Worm (Caenorhabditis elegans) whole organism, L4/young adult: ENCODE results near the gene C05G5.2.

Experiments used
- W03F9.2 ChIP-seq: fragments of 150-350 bp; optimal IDR thresholded peaks from 2 replicates; lab custom pipeline; 2014; ENCODE audit warnings: missing biosample characterization, missing genetic modification characterization
- dao-5 ChIP-seq: sonication (generic microtip); optimal IDR thresholded peaks from 2 replicates; lab custom pipeline; 2016; ENCODE audit warnings: missing genotype, missing genetic modification characterization, moderate library complexity, missing compliant biosample characterization
- him-1 ChIP-seq: sonication (generic microtip); optimal IDR thresholded peaks from 2 replicates; lab custom pipeline; 2016; ENCODE audit warnings: missing genotype, missing genetic modification reagents, missing genetic modification characterization, missing compliant biosample characterization

DNA sequence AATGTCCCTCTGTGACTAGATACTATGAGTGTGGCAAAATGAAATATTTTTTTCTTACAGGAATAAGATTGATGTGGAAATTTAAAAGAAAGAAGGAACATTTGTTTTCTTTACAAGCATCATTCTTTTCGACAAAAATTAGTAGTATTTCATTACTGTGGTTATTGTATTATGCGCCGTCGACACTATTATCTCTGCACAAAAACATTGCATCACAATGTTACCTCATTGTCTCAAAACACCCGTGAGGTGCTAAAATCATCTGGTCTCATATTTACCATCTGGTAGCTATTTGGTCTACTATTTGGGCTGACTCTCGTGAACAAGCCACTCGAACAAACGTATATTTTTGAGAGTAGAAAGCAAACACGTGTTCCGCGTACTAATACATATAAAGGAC lies 12.4 kb downstream of the C05G5.2 start:
- TF ChIP-seq dao-5 (tag; lab: Kevin White, UChicago), result no peak
- no peak for TF ChIP-seq him-1 (tag; lab: Kevin White, UChicago)
- no peak for TF ChIP-seq W03F9.2 (tag; lab: Kevin White, UChicago)
